Worm (Caenorhabditis elegans): ENCODE measurements around the gene F08H9.4.

DNA sequence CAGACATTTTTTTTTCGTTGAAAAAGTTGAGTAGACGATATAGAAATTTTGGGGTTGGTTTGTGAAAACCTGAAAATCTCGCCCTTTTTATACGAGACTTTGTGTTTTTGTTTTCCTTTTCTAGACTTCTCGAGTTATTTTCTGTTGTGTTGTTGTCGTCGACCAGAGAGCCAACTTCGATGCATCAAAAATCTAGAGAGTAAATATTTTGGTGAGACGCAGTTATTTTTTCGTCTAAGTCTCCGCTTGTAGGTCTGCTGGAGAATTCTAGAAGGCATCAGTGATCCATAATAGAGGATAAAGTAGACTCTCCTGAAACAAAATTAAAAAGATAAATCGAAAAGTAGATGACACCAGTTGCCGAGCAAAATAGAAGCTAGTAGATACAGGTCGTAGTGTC is at the start of gene F08H9.4:
- TF ChIP-seq sdc-2 (tag; optimal IDR thresholded peaks at IDR 0.05) (no peak), ceh-9 (tag; optimal IDR thresholded peaks at IDR 0.05) (no peak), lim-6 (tag; optimal IDR thresholded peaks at IDR 0.05) (no peak), T23F11.4 (GFP tag; optimal IDR thresholded peaks at IDR 0.05) (no peak), fax-1 (tag; optimal IDR thresholded peaks at IDR 0.05) (no peak), mec-3 (tag; optimal IDR thresholded peaks at IDR 0.05; ENCODE audit: borderline replicate concordance) (no peak)

Data from whole organism, late embryonic.